Worm (Caenorhabditis elegans): ENCODE measurements around the gene ulp-2.

ulp-2 gene

ce11 chrII:4959719-4960118 lies at the start of gene ulp-2:
TSS of gene ulp-2 (minus strand) at chrII:4959876.
- TF ChIP-seq rnt-1 (tag; optimal IDR thresholded peaks at IDR 0.05) (peak; percentile 13), blmp-1 (tag; optimal IDR thresholded peaks at IDR 0.05) (peak; percentile 7), lin-15B (tag; optimal IDR thresholded peaks at IDR 0.05) (peak; percentile 37), hlh-17 (GFP tag; optimal IDR thresholded peaks at IDR 0.05; ENCODE audit: borderline replicate concordance) (no peak), snpc-4 (tag; optimal IDR thresholded peaks at IDR 0.05) (no peak), dsc-1 (tag; optimal IDR thresholded peaks at IDR 0.05) (no peak), lin-35 (GFP tag; optimal IDR thresholded peaks at IDR 0.05) (peak; percentile 28 to 71), nhr-71 (tag; optimal IDR thresholded peaks at IDR 0.05) (no peak), ets-5 (GFP tag; IDR thresholded peaks at IDR 0.05) (no peak), tbx-2 (tag; optimal IDR thresholded peaks at IDR 0.05) (no peak), lin-14 (GFP tag; optimal IDR thresholded peaks at IDR 0.05) (peak; percentile 22), mep-1 (tag; optimal IDR thresholded peaks at IDR 0.05) (peak; percentile 40), dpl-1 (GFP tag; optimal IDR thresholded peaks at IDR 0.05) (peak in 2 of 3 experiments; percentile 46 to 67), unc-62 (GFP tag; optimal IDR thresholded peaks at IDR 0.05) (no peak), zag-1 (tag; optimal IDR thresholded peaks at IDR 0.05) (no peak), lsy-2 (tag; optimal IDR thresholded peaks at IDR 0.05) (peak; percentile 12 to 46), efl-1 (optimal IDR thresholded peaks at IDR 0.05) (peak; percentile 40 to 51), efl-1 (GFP tag; optimal IDR thresholded peaks at IDR 0.05 in 1 of 2) (peak; percentile 51 to 55), nhr-20 (tag; optimal IDR thresholded peaks at IDR 0.05) (no peak), ceh-90 (tag; optimal IDR thresholded peaks at IDR 0.05) (no peak), snu-23 (GFP tag; optimal IDR thresholded peaks at IDR 0.05) (peak; percentile 12), elt-3 (tag; optimal IDR thresholded peaks at IDR 0.05) (no peak)

- TF ChIP-seq nhr-28 (tag; optimal IDR thresholded peaks at IDR 0.05) (no peak), ces-1 (GFP tag; optimal IDR thresholded peaks at IDR 0.05) (no peak), isw-1 (GFP tag; IDR thresholded peaks at IDR 0.05) (no peak), zip-4 (GFP tag; optimal IDR thresholded peaks at IDR 0.05) (no peak), nhr-12 (tag; optimal IDR thresholded peaks at IDR 0.05) (no peak), egl-13 (tag; optimal IDR thresholded peaks at IDR 0.05) (no peak), blmp-1 (tag; optimal IDR thresholded peaks at IDR 0.05) (no peak), mdl-1 (tag; optimal IDR thresholded peaks at IDR 0.05) (no peak), swsn-7 (tag; optimal IDR thresholded peaks at IDR 0.05) (no peak), nhr-71 (tag; optimal IDR thresholded peaks at IDR 0.05) (no peak), sptf-1 (tag; optimal IDR thresholded peaks at IDR 0.05) (no peak), sox-4 (tag; optimal IDR thresholded peaks at IDR 0.05) (no peak), ceh-82 (tag; optimal IDR thresholded peaks at IDR 0.05) (no peak), lin-15B (tag; optimal IDR thresholded peaks at IDR 0.05) (no peak), jun-1 (tag; optimal IDR thresholded peaks at IDR 0.05) (no peak), hpl-2 (GFP tag; optimal IDR thresholded peaks at IDR 0.05) (no peak), ztf-11 (tag; optimal IDR thresholded peaks at IDR 0.05) (no peak), lin-35 (GFP tag; optimal IDR thresholded peaks at IDR 0.05) (no peak)
These were observed 48.4 kb upstream of the ulp-2 start, which contains the start of gene F59A6.3 for ce11 chrII:5008033-5008432. TSS of gene F59A6.3 (plus strand) at chrII:5008333.

DNA sequence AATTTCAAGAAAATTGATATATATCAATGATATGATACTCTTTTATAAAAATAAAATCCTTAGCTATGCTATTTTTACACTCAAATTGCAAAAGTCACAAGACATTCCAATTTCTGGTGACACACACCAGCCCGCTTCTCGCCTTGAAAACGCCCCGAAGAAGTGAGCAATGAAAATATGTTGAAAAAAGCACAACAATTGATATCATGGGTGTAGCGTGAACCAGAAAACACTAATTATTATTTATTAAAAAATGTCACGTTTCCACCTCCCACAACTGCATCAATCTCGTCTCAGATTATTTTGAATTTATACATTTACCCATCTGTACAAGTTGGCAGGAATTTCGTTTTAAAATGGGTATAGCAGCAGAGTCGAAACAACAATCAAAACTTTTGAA lies 45.1 kb upstream of the ulp-2 start, which contains the start of gene F59A6.4:
Gene F59A6.4 (plus strand): TSS at position 301 of the 400 bp plus-strand sequence.
- no peak for TF ChIP-seq vab-15 (tag; optimal IDR thresholded peaks at IDR 0.05)

DNA sequence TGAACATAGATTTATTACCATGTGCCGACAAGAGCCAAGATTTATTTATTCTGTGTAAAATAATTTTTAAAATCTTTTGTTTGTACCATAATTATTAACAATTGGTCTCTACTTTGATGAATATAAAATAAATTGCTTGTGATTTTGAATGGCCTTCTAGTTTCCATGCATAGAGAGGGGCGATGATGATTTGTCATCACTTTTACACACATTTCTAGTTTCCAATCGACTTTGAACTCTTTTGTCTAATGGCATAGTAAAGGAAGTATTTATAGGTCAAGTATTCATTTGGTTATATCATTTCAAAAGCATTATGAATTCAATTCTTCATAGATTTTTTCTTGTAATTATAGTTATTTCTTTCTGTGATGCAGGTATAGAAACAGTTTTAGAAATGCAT lies 44.0 kb upstream of the ulp-2 start, which contains the start of gene F59A6.10:
Gene F59A6.10 (plus strand): TSS at position 301 of the 400 bp plus-strand sequence.
- TF ChIP-seq dsc-1 (tag; optimal IDR thresholded peaks at IDR 0.05), result no peak
- TF ChIP-seq nhr-28 (tag; optimal IDR thresholded peaks at IDR 0.05), result no peak

Data from whole organism, L1 larva.